Worm (Caenorhabditis elegans) whole organism, L4 larva: ENCODE results near the gene ucr-2.2.

Experiments used
- D1046.2 ChIP-seq: fragments of 200-800 bp; sonication (Bioruptor generic); IDR thresholded peaks from 2 replicates; pipeline ENCODE4 v1.3.6; 2022; ENCODE audit warnings: missing genetic modification characterization, missing compliant biosample characterization
- F10B5.3 ChIP-seq: sonication (generic microtip); optimal IDR thresholded peaks from 2 replicates; lab custom pipeline; 2016; ENCODE audit warnings: mild to moderate bottlenecking, missing genetic modification characterization, missing compliant biosample characterization
- F37D6.2 ChIP-seq: sonication (generic microtip); optimal IDR thresholded peaks from 2 replicates; lab custom pipeline; 2016; ENCODE audit warnings: mild to moderate bottlenecking, missing genetic modification characterization, missing compliant biosample characterization
- F44E2.7 ChIP-seq: fragments of 200-800 bp; sonication (Bioruptor generic); IDR thresholded peaks from 2 replicates; pipeline ENCODE4 v2.1.2; 2022; ENCODE audit warnings: missing genetic modification characterization, missing compliant biosample characterization
- F49E8.2 ChIP-seq: sonication (generic microtip); optimal IDR thresholded peaks from 2 replicates; lab custom pipeline; 2016; ENCODE audit warnings: missing compliant biosample characterization, mild to moderate bottlenecking, missing genetic modification characterization, borderline replicate concordance
- T20F7.1 ChIP-seq: fragments of 200-800 bp; sonication (Bioruptor generic); optimal IDR thresholded peaks from 2 replicates; lab custom pipeline; 2018; ENCODE audit warnings: mild to moderate bottlenecking, missing genetic modification characterization, missing compliant biosample characterization
- T26A8.4 ChIP-seq: fragments of 200-800 bp; sonication (Bioruptor generic); IDR thresholded peaks from 2 replicates; pipeline ENCODE4 v1.3.6; 2022; ENCODE audit warnings: missing genetic modification characterization, missing compliant biosample characterization
- Y5F2A.4 ChIP-seq: fragments of 200-800 bp; sonication (Bioruptor generic); optimal IDR thresholded peaks from 2 replicates; lab custom pipeline; 2018; ENCODE audit warnings: mild to moderate bottlenecking, missing genetic modification characterization, missing compliant biosample characterization
- ZK337.2 ChIP-seq: fragments of 200-800 bp; sonication (Bioruptor generic); IDR thresholded peaks from 2 replicates; pipeline ENCODE4 v1.3.6; 2022; ENCODE audit warnings: missing genetic modification reagents, missing genetic modification characterization, missing compliant biosample characterization
- aha-1 ChIP-seq: fragments of 150-350 bp; peaks from one replicate; lab custom pipeline; 2014; ENCODE audit warnings: missing biosample characterization, missing genetic modification characterization
- ama-1 ChIP-seq: fragments of 150-350 bp; optimal IDR thresholded peaks from 2 replicates; lab custom pipeline; 2014; ENCODE audit warnings: inconsistent platforms, mixed read lengths
- attf-4 ChIP-seq: sonication (generic microtip); optimal IDR thresholded peaks from 3 replicates; lab custom pipeline; 2017; ENCODE audit warnings: missing biosample characterization, missing genetic modification characterization
- ceh-20 ChIP-seq: fragments of 200-800 bp; sonication (Bioruptor generic); IDR thresholded peaks from 2 replicates; pipeline ENCODE4 v1.3.6; 2022; ENCODE audit warnings: missing genetic modification reagents, missing genetic modification characterization, missing compliant biosample characterization
- ceh-28 ChIP-seq: fragments of 150-350 bp; optimal IDR thresholded peaks from 2 replicates; lab custom pipeline; 2014; ENCODE audit warnings: missing biosample characterization, missing genetic modification reagents, missing genetic modification characterization
- ceh-32 ChIP-seq: sonication (generic microtip); optimal IDR thresholded peaks from 2 replicates; lab custom pipeline; 2016; ENCODE audit warnings: mild to moderate bottlenecking, missing genetic modification characterization, missing compliant biosample characterization; ENCODE audit not compliant: poor library complexity
- ceh-62 ChIP-seq: sonication (generic microtip); optimal IDR thresholded peaks from 2 replicates; lab custom pipeline; 2017; ENCODE audit warnings: missing biosample characterization, missing genetic modification characterization
- ces-1 ChIP-seq: fragments of 150-350 bp; sonication (generic microtip); optimal IDR thresholded peaks from 4 replicates; lab custom pipeline; 2014; ENCODE audit warnings: missing biosample characterization, missing genetic modification reagents, missing genetic modification characterization
- daf-12 ChIP-seq: fragments of 150-350 bp; optimal IDR thresholded peaks from 2 replicates; lab custom pipeline; 2014; ENCODE audit warnings: missing biosample characterization, missing genetic modification reagents, missing genetic modification characterization
- daf-19 ChIP-seq: fragments of 200-800 bp; sonication (Bioruptor generic); conservative IDR thresholded peaks from 2 replicates; pipeline ENCODE4 v1.3.6; 2022; ENCODE audit warnings: missing genetic modification characterization, missing compliant biosample characterization
- daf-8 ChIP-seq: fragments of 200-800 bp; sonication (Bioruptor generic); IDR thresholded peaks from 2 replicates; pipeline ENCODE4 v1.3.6; 2022; ENCODE audit warnings: missing genetic modification characterization, missing compliant biosample characterization
- dmd-6 ChIP-seq: fragments of 200-800 bp; sonication (Bioruptor generic); IDR thresholded peaks from 2 replicates; pipeline ENCODE4 v1.3.6; 2022; ENCODE audit warnings: missing genetic modification reagents, missing genetic modification characterization, missing compliant biosample characterization
- dpl-1 ChIP-seq: fragments of 150-350 bp; optimal IDR thresholded peaks from 2 replicates; lab custom pipeline; 2014; ENCODE audit warnings: missing biosample characterization, missing genetic modification reagents, missing genetic modification characterization
- dve-1 ChIP-seq: sonication (generic microtip); optimal IDR thresholded peaks from 2 replicates; lab custom pipeline; 2017; ENCODE audit warnings: antibody characterized with exemption, mild to moderate bottlenecking, missing genetic modification characterization, missing compliant biosample characterization; ENCODE audit not compliant: insufficient read depth
- egl-27 ChIP-seq: sonication (generic microtip); optimal IDR thresholded peaks from 3 replicates; lab custom pipeline; 2017; ENCODE audit warnings: missing biosample characterization, missing genetic modification reagents, missing genetic modification characterization
- fkh-10 ChIP-seq: fragments of 150-350 bp; optimal IDR thresholded peaks from 2 replicates; lab custom pipeline; 2014; ENCODE audit warnings: missing biosample characterization, missing genetic modification reagents, missing genetic modification characterization
- hmg-1.1 ChIP-seq: fragments of 200-800 bp; sonication (Bioruptor generic); IDR thresholded peaks from 2 replicates; pipeline ENCODE4 v1.3.6; 2022; ENCODE audit warnings: missing genetic modification reagents, missing genetic modification characterization, missing compliant biosample characterization
- lim-7 ChIP-seq: fragments of 200-800 bp; sonication (Bioruptor generic); IDR thresholded peaks from 2 replicates; pipeline ENCODE4 v1.3.6; 2022; ENCODE audit warnings: missing genetic modification characterization, missing compliant biosample characterization
- lin-1 ChIP-seq: fragments of 200-800 bp; sonication (Bioruptor generic); IDR thresholded peaks from 2 replicates; pipeline ENCODE4 v1.3.6; 2022; ENCODE audit warnings: missing genetic modification reagents, missing genetic modification characterization, missing compliant biosample characterization
- lin-29 ChIP-seq: fragments of 200-800 bp; sonication (Bioruptor generic); IDR thresholded peaks from 2 replicates; pipeline ENCODE4 v1.3.6; 2022; ENCODE audit warnings: missing genetic modification reagents, missing genetic modification characterization, missing compliant biosample characterization
- lir-3 ChIP-seq: sonication (generic microtip); optimal IDR thresholded peaks from 2 replicates; lab custom pipeline; 2016; ENCODE audit warnings: mild to moderate bottlenecking, missing genetic modification characterization, missing compliant biosample characterization
- lsy-2 ChIP-seq, 2 experiments: fragments of 150-350 bp in 1 of 2; sonication (generic microtip) in 1 of 2; optimal IDR thresholded peaks; 2 replicates each; lab custom pipeline; 2014 to 2017; ENCODE audit warnings: missing biosample characterization in 2 of 2, missing genetic modification characterization in 2 of 2
- madf-9 ChIP-seq: fragments of 200-800 bp; sonication (Bioruptor generic); conservative IDR thresholded peaks from 2 replicates; pipeline ENCODE4 v1.3.6; 2022; ENCODE audit warnings: missing genetic modification reagents, missing genetic modification characterization, missing compliant biosample characterization
- mdt-29 ChIP-seq: fragments of 200-800 bp; sonication (Bioruptor generic); IDR thresholded peaks from 2 replicates; pipeline ENCODE4 v1.3.6; 2022; ENCODE audit warnings: missing genetic modification reagents, missing genetic modification characterization, missing compliant biosample characterization
- mep-1 ChIP-seq: fragments of 150-350 bp; sonication (generic microtip); optimal IDR thresholded peaks from 3 replicates; lab custom pipeline; 2014; ENCODE audit warnings: missing biosample characterization, missing genetic modification characterization
- mes-2 ChIP-seq: sonication (generic microtip); optimal IDR thresholded peaks from 2 replicates; lab custom pipeline; 2016; ENCODE audit warnings: missing genotype, mild to moderate bottlenecking, missing genetic modification characterization, missing compliant biosample characterization; ENCODE audit not compliant: poor library complexity, severe bottlenecking
- mxl-3 ChIP-seq: fragments of 200-800 bp; sonication (Bioruptor generic); optimal IDR thresholded peaks from 2 replicates; lab custom pipeline; 2018; ENCODE audit warnings: mild to moderate bottlenecking, missing genetic modification characterization, missing compliant biosample characterization
- nhr-10 ChIP-seq: fragments of 150-350 bp; optimal IDR thresholded peaks from 2 replicates; lab custom pipeline; 2014; ENCODE audit warnings: missing biosample characterization, missing genetic modification characterization
- nhr-11 ChIP-seq: fragments of 150-350 bp; optimal IDR thresholded peaks from 2 replicates; lab custom pipeline; 2014; ENCODE audit warnings: missing biosample characterization, missing genetic modification characterization
- nhr-237 ChIP-seq: sonication (generic microtip); optimal IDR thresholded peaks from 2 replicates; lab custom pipeline; 2017; ENCODE audit warnings: missing biosample characterization, missing genetic modification characterization
- nhr-25 ChIP-seq: sonication (generic microtip); optimal IDR thresholded peaks from 2 replicates; lab custom pipeline; 2017; ENCODE audit warnings: missing genetic modification characterization, mild to moderate bottlenecking, missing compliant biosample characterization, antibody characterized with exemption, moderate library complexity, borderline replicate concordance; ENCODE audit not compliant: insufficient read depth
- nhr-42 ChIP-seq: fragments of 200-800 bp; sonication (Bioruptor generic); IDR thresholded peaks from 2 replicates; pipeline ENCODE4 v1.3.6; 2022; ENCODE audit warnings: missing genetic modification characterization, missing compliant biosample characterization
- nhr-48 ChIP-seq: sonication (generic microtip); optimal IDR thresholded peaks from 2 replicates; lab custom pipeline; 2016; ENCODE audit warnings: mild to moderate bottlenecking, missing genetic modification characterization, missing compliant biosample characterization
- nhr-76 ChIP-seq: fragments of 150-350 bp; optimal IDR thresholded peaks from 2 replicates; lab custom pipeline; 2014; ENCODE audit warnings: missing biosample characterization, missing genetic modification characterization
- rbr-2 ChIP-seq: sonication (generic microtip); optimal IDR thresholded peaks from 2 replicates; lab custom pipeline; 2016; ENCODE audit warnings: missing genotype, missing genetic modification characterization, missing compliant biosample characterization
- snpc-1.2 ChIP-seq: fragments of 200-800 bp; sonication (Bioruptor generic); IDR thresholded peaks from 2 replicates; pipeline ENCODE4 v1.3.6; 2022; ENCODE audit warnings: missing genetic modification reagents, missing genetic modification characterization, missing compliant biosample characterization
- spr-3 ChIP-seq: fragments of 200-800 bp; sonication (Bioruptor generic); optimal IDR thresholded peaks from 2 replicates; lab custom pipeline; 2018; ENCODE audit warnings: mild to moderate bottlenecking, missing genetic modification characterization, missing compliant biosample characterization
- tag-97 ChIP-seq: fragments of 200-800 bp; sonication (Bioruptor generic); IDR thresholded peaks from 2 replicates; pipeline ENCODE4 v1.3.6; 2022; ENCODE audit warnings: missing genetic modification characterization, missing compliant biosample characterization
- tra-1 ChIP-seq: fragments of 200-800 bp; sonication (Bioruptor generic); IDR thresholded peaks from 2 replicates; pipeline ENCODE4 v1.3.6; 2022; ENCODE audit warnings: missing genetic modification reagents, missing genetic modification characterization, missing compliant biosample characterization
- zfp-2 ChIP-seq: sonication (generic microtip); optimal IDR thresholded peaks from 2 replicates; lab custom pipeline; 2016; ENCODE audit warnings: mild to moderate bottlenecking, missing genetic modification characterization, missing compliant biosample characterization
- zip-11 ChIP-seq: fragments of 200-800 bp; sonication (Bioruptor generic); IDR thresholded peaks from 2 replicates; pipeline ENCODE4 v1.3.6; 2022; ENCODE audit warnings: missing genetic modification characterization, missing compliant biosample characterization
- ztf-11 ChIP-seq: fragments of 150-350 bp; optimal IDR thresholded peaks from 2 replicates; lab custom pipeline; 2014; ENCODE audit warnings: missing biosample characterization, missing genetic modification characterization
- ztf-7 ChIP-seq: fragments of 150-350 bp; optimal IDR thresholded peaks from 2 replicates; lab custom pipeline; 2014; ENCODE audit warnings: missing biosample characterization, missing genetic modification characterization

ucr-2.2 gene

DNA sequence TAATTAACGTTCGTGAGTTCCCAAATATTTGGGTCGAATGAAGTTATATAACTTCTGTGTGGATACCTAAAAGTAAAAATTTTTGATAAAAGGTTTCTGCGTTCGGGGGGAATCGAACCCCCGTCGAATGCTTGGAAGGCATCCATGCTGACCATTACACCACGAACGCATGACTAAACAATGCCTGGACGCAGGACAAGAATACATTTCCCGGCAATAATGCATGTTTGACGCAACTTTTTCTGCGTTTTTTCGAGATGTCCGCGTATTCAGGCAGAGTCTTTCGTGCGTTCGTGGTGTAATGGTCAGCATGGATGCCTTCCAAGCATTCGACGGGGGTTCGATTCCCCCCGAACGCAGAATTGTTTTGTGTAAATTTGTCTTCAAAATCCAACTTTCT is 27.0 kb downstream of the ucr-2.2 start (continued):
- no peak for TF ChIP-seq zfp-2 (tag; lab: Kevin White, UChicago)
- peak; percentile 92 for TF ChIP-seq daf-19 (GFP tag; lab: Robert Waterston, UW)
- TF ChIP-seq spr-3 = peak; percentile 76
- TF ChIP-seq T20F7.1 (GFP tag; lab: Kevin White, UChicago) = peak; percentile 70
- peak; percentile 92 for TF ChIP-seq hmg-1.1 (GFP tag; lab: Robert Waterston, UW)
- TF ChIP-seq F44E2.7 = peak; percentile 84
- TF ChIP-seq ZK337.2 = peak; percentile 85
- TF ChIP-seq mep-1 = peak; percentile 76
- TF ChIP-seq tra-1 (GFP tag; lab: Robert Waterston, UW) = peak; percentile 93
- TF ChIP-seq rbr-2 = peak; percentile 72
- TF ChIP-seq ztf-7 (tag; lab: Kevin White, UChicago) = peak; percentile 39
- peak; percentile 89 for TF ChIP-seq madf-9
- no peak for TF ChIP-seq zip-11 (GFP tag; lab: Robert Waterston, UW)
- TF ChIP-seq Y5F2A.4 = peak; percentile 70
- TF ChIP-seq mxl-3 (GFP tag; lab: Kevin White, UChicago) = peak; percentile 65
- peak; percentile 74; the same call in 1 of the 2 replicates for TF ChIP-seq daf-8 (GFP tag; lab: Robert Waterston, UW)
- TF ChIP-seq ztf-11 (tag; lab: Kevin White, UChicago) = no peak
- TF ChIP-seq dpl-1 (GFP tag; lab: Kevin White, UChicago) = peak; percentile 17
- TF ChIP-seq attf-4 (tag; lab: Kevin White, UChicago) = no peak
- no peak for TF ChIP-seq ceh-32 (tag; lab: Kevin White, UChicago)
- peak; percentile 68 for TF ChIP-seq nhr-25 (tag; lab: Kevin White, UChicago)
- peak; percentile 82 for TF ChIP-seq lin-1 (GFP tag; lab: Robert Waterston, UW)
- TF ChIP-seq daf-12 (tag; lab: Kevin White, UChicago) = no peak
- TF ChIP-seq lsy-2 (tag; optimal IDR thresholded peaks at IDR 0.05; lab: Kevin White, UChicago) = peak in 1 of 2 experiments; percentile 59
- peak; percentile 75 for TF ChIP-seq F49E8.2 (tag; lab: Kevin White, UChicago)
- TF ChIP-seq snpc-1.2 (GFP tag; lab: Robert Waterston, UW) = peak; percentile 92
- TF ChIP-seq nhr-237 (tag; lab: Kevin White, UChicago) = no peak
- peak; percentile 59 for TF ChIP-seq nhr-11 (tag; lab: Kevin White, UChicago)
- peak; percentile 90 for TF ChIP-seq D1046.2 (GFP tag; lab: Robert Waterston, UW)
- TF ChIP-seq aha-1 = no peak
- TF ChIP-seq lin-29 (GFP tag; lab: Robert Waterston, UW) = peak; percentile 78
- TF ChIP-seq nhr-42 (GFP tag; lab: Robert Waterston, UW) = peak; percentile 84
- no peak for TF ChIP-seq tag-97 (GFP tag; lab: Robert Waterston, UW)
- TF ChIP-seq lir-3 (tag; lab: Kevin White, UChicago) = peak; percentile 74
- peak; percentile 86 for TF ChIP-seq dmd-6
- TF ChIP-seq F37D6.2 (tag; lab: Kevin White, UChicago) = peak; percentile 61
- TF ChIP-seq T26A8.4 (GFP tag; lab: Robert Waterston, UW) = peak; percentile 94
- TF ChIP-seq lim-7 (GFP tag; lab: Robert Waterston, UW) = peak; percentile 96
- no peak for TF ChIP-seq ces-1 (GFP tag; lab: Kevin White, UChicago)
- TF ChIP-seq nhr-10 (tag; lab: Kevin White, UChicago) = no peak
- no peak for TF ChIP-seq nhr-76 (tag; lab: Kevin White, UChicago)
- TF ChIP-seq egl-27 (tag; lab: Kevin White, UChicago) = no peak
- TF ChIP-seq ceh-20 (GFP tag; lab: Robert Waterston, UW) = peak; percentile 94
- no peak for TF ChIP-seq ama-1 (lab: Kevin White, UChicago)
- TF ChIP-seq mdt-29 = peak; percentile 84
- no peak for TF ChIP-seq ceh-62 (tag; lab: Kevin White, UChicago)
- no peak for TF ChIP-seq mes-2 (tag; lab: Kevin White, UChicago)
- no peak for TF ChIP-seq ceh-28
- peak; percentile 36 for TF ChIP-seq F10B5.3 (tag; lab: Kevin White, UChicago)
- TF ChIP-seq fkh-10 (GFP tag; lab: Kevin White, UChicago) = no peak
- TF ChIP-seq dve-1 (tag; lab: Kevin White, UChicago) = peak; percentile 80
- TF ChIP-seq nhr-48 (tag; lab: Kevin White, UChicago) = peak; percentile 48
